Worm (Caenorhabditis elegans) whole organism, L4 larva: ENCODE results near the gene lin-56.

Experiments used
- aly-2 ChIP-seq: sonication (generic microtip); optimal IDR thresholded peaks from 2 replicates; lab custom pipeline; 2018; ENCODE audit warnings: missing biosample characterization, missing genetic modification characterization
- ama-1 ChIP-seq: fragments of 150-350 bp; optimal IDR thresholded peaks from 2 replicates; lab custom pipeline; 2014; ENCODE audit warnings: inconsistent platforms, mixed read lengths
- daf-12 ChIP-seq: fragments of 150-350 bp; optimal IDR thresholded peaks from 2 replicates; lab custom pipeline; 2014; ENCODE audit warnings: missing biosample characterization, missing genetic modification reagents, missing genetic modification characterization
- fkh-10 ChIP-seq: fragments of 150-350 bp; optimal IDR thresholded peaks from 2 replicates; lab custom pipeline; 2014; ENCODE audit warnings: missing biosample characterization, missing genetic modification reagents, missing genetic modification characterization
- mep-1 ChIP-seq: fragments of 150-350 bp; sonication (generic microtip); optimal IDR thresholded peaks from 3 replicates; lab custom pipeline; 2014; ENCODE audit warnings: missing biosample characterization, missing genetic modification characterization
- nhr-237 ChIP-seq: sonication (generic microtip); optimal IDR thresholded peaks from 2 replicates; lab custom pipeline; 2017; ENCODE audit warnings: missing biosample characterization, missing genetic modification characterization
- nhr-76 ChIP-seq: fragments of 150-350 bp; optimal IDR thresholded peaks from 2 replicates; lab custom pipeline; 2014; ENCODE audit warnings: missing biosample characterization, missing genetic modification characterization
- skn-1 ChIP-seq: fragments of 150-350 bp; optimal IDR thresholded peaks from 2 replicates; lab custom pipeline; 2014; ENCODE audit warnings: missing biosample characterization, missing genetic modification characterization
- unc-62 ChIP-seq, 3 experiments: fragments of 150-350 bp in 1 of 3; sonication (generic microtip); optimal IDR thresholded peaks in 2 of 3; peaks in 1 of 3; 1 replicate in 1 of 3; 2 replicates in 2 of 3; lab custom pipeline; 2014 to 2017; ENCODE audit warnings: missing biosample characterization in 3 of 3, missing genetic modification characterization in 3 of 3, missing genetic modification reagents in 3 of 3, missing genotype in 1 of 3
- ztf-11 ChIP-seq: fragments of 150-350 bp; optimal IDR thresholded peaks from 2 replicates; lab custom pipeline; 2014; ENCODE audit warnings: missing biosample characterization, missing genetic modification characterization
- ztf-7 ChIP-seq: fragments of 150-350 bp; optimal IDR thresholded peaks from 2 replicates; lab custom pipeline; 2014; ENCODE audit warnings: missing biosample characterization, missing genetic modification characterization

ce11 chrII:10479348-10479747 lies 29.5 kb downstream of the lin-56 start, which contains the start of gene clec-59:
- TF ChIP-seq ztf-7 (tag; lab: Kevin White, UChicago) (no peak), nhr-76 (no peak), ama-1 (no peak), aly-2 (tag; lab: Kevin White, UChicago) (no peak), ztf-11 (tag; lab: Kevin White, UChicago) (no peak), mep-1 (tag; lab: Kevin White, UChicago) (no peak), skn-1 (tag; lab: Kevin White, UChicago) (no peak), fkh-10 (no peak), unc-62 (GFP tag; optimal IDR thresholded peaks at IDR 0.05 in 1 of 2; lab: Kevin White, UChicago) (no peak), unc-62 (tag; optimal IDR thresholded peaks at IDR 0.05; lab: Kevin White, UChicago) (no peak), nhr-237 (no peak), daf-12 (tag; lab: Kevin White, UChicago) (no peak)
